Fruit fly (Drosophila melanogaster) whole organism, prepupa: ENCODE measurements around the gene CG5391.

Source experiments
- Blimp-1 ChIP-seq: fragments of 200-800 bp; sonication (Bioruptor generic); optimal IDR thresholded peaks from 3 replicates; lab custom pipeline; 2017; ENCODE audit warnings: missing biosample characterization, missing genetic modification characterization, mild to moderate bottlenecking, moderate library complexity, missing genetic modification reagents
- CG32006 ChIP-seq: fragments of 200-800 bp; sonication (Bioruptor generic); optimal IDR thresholded peaks from 3 replicates; lab custom pipeline; 2017; ENCODE audit warnings: missing biosample characterization, mild to moderate bottlenecking, missing genetic modification characterization
- CG4318 ChIP-seq: fragments of 200-800 bp; sonication (Bioruptor generic); optimal IDR thresholded peaks from 3 replicates; lab custom pipeline; 2017; ENCODE audit warnings: missing biosample characterization, mild to moderate bottlenecking, missing genetic modification characterization
- CG6276 ChIP-seq: fragments of 200-800 bp; sonication (Bioruptor generic); optimal IDR thresholded peaks from 2 replicates; lab custom pipeline; 2017; ENCODE audit warnings: missing biosample characterization, mild to moderate bottlenecking, missing genetic modification characterization
- CG6854 ChIP-seq: fragments of 200-800 bp; sonication (Bioruptor generic); optimal IDR thresholded peaks from 2 replicates; lab custom pipeline; 2017; ENCODE audit warnings: missing biosample characterization, mild to moderate bottlenecking, missing genetic modification characterization
- Eip75B ChIP-seq: fragments of 200-800 bp; sonication (Bioruptor generic); optimal IDR thresholded peaks from 3 replicates; lab custom pipeline; 2016; ENCODE audit warnings: missing biosample characterization, missing genetic modification characterization
- Ets21C ChIP-seq: fragments of 200-800 bp; sonication (Bioruptor generic); optimal IDR thresholded peaks from 3 replicates; lab custom pipeline; 2016; ENCODE audit warnings: missing biosample characterization, missing genetic modification characterization
- Gug ChIP-seq: fragments of 200-800 bp; sonication (Bioruptor generic); IDR thresholded peaks from 2 replicates; pipeline ENCODE4 v1.3.6; 2022; ENCODE audit warnings: missing biosample characterization, missing genetic modification characterization
- Lpt ChIP-seq: fragments of 200-800 bp; sonication (Bioruptor generic); optimal IDR thresholded peaks from 3 replicates; lab custom pipeline; 2016; ENCODE audit warnings: missing biosample characterization, missing genetic modification characterization
- Met ChIP-seq: fragments of 200-800 bp; sonication (Bioruptor generic); optimal IDR thresholded peaks from 3 replicates; lab custom pipeline; 2016; ENCODE audit warnings: missing biosample characterization, missing genetic modification characterization
- Sox14 ChIP-seq: fragments of 200-800 bp; sonication (Bioruptor generic); optimal IDR thresholded peaks from 3 replicates; lab custom pipeline; 2016; ENCODE audit warnings: missing biosample characterization, missing genetic modification characterization
- fd85E ChIP-seq: fragments of 200-800 bp; sonication (Bioruptor generic); optimal IDR thresholded peaks from 3 replicates; lab custom pipeline; 2016; ENCODE audit warnings: missing biosample characterization, missing genetic modification characterization
- net ChIP-seq: fragments of 200-800 bp; sonication (Bioruptor generic); optimal IDR thresholded peaks from 3 replicates; lab custom pipeline; 2016; ENCODE audit warnings: missing biosample characterization, missing genetic modification characterization

DNA sequence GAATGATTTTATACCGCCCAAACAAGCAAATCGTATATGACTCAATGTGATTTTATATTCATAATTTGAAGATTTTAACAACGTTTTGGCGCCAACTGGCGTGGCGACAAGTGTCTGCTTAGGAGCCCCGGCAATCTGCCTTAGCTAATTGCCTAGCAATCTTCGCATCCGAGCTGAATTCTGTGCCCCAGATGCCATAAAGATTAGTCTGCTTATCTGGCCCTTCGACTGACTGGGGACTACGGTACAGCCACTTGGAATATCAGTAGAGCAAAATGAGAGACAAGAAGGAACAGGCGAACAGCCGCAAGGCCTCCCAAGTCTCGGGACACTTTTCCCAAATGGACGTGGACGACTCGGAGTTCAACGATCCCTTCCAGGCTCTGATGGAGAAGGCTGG, 33.9 kb downstream of the CG5391 start:
- TF ChIP-seq CG6854 (GFP tag; lab: Kevin White, UChicago) (no peak), Ets21C (GFP tag; lab: Kevin White, UChicago) (no peak), Lpt (GFP tag; lab: Kevin White, UChicago) (no peak), CG6276 (GFP tag; lab: Kevin White, UChicago) (no peak), CG32006 (GFP tag; lab: Kevin White, UChicago) (no peak), fd85E (no peak), Met (GFP tag; lab: Kevin White, UChicago) (no peak), Sox14 (GFP tag; lab: Kevin White, UChicago) (no peak), Gug (no peak), CG4318 (no peak), Blimp-1 (GFP tag; lab: Kevin White, UChicago) (no peak), Eip75B (GFP tag; lab: Kevin White, UChicago) (no peak), net (GFP tag; lab: Kevin White, UChicago) (no peak)
